Fruit fly (Drosophila melanogaster) whole organism, wandering third instar larva: ENCODE results near the gene CG6356.

Source experiments
- Abd-B ChIP-seq: fragments of >200 bp; optimal IDR thresholded peaks from 2 replicates; lab custom pipeline; 2017; ENCODE audit warnings: missing biosample characterization, missing genetic modification characterization
- CG32264 ChIP-seq: fragments of 200-800 bp; sonication (Bioruptor generic); optimal IDR thresholded peaks from 2 replicates; lab custom pipeline; 2016; ENCODE audit warnings: missing biosample characterization, missing genetic modification characterization
- CG9705 ChIP-seq: fragments of 200-800 bp; sonication (Bioruptor generic); optimal IDR thresholded peaks from 2 replicates; lab custom pipeline; 2018; ENCODE audit warnings: missing biosample characterization, mild to moderate bottlenecking, missing genetic modification characterization
- CrebA ChIP-seq: fragments of 200-800 bp; sonication (Bioruptor generic); optimal IDR thresholded peaks from 2 replicates; lab custom pipeline; 2016; ENCODE audit warnings: missing biosample characterization, mild to moderate bottlenecking, missing genetic modification characterization, borderline replicate concordance
- Dfd ChIP-seq: fragments of >200 bp; optimal IDR thresholded peaks from 2 replicates; lab custom pipeline; 2017; ENCODE audit warnings: missing biosample characterization, missing genetic modification characterization
- Dif ChIP-seq: fragments of 200-275, 200-300 bp; sonication (Bioruptor generic); optimal IDR thresholded peaks from 2 replicates; lab custom pipeline; 2018; ENCODE audit warnings: missing biosample characterization, missing genetic modification characterization; ENCODE audit not compliant: partially characterized antibody
- GATAd ChIP-seq: sonication (Bioruptor generic); optimal IDR thresholded peaks from 2 replicates; lab custom pipeline; 2016; ENCODE audit warnings: missing biosample characterization, missing genetic modification characterization
- HLH106 ChIP-seq: fragments of 200-800 bp; optimal IDR thresholded peaks from 3 replicates; lab custom pipeline; 2019; ENCODE audit warnings: missing biosample characterization, mild to moderate bottlenecking, missing genetic modification characterization, moderate library complexity
- Hnf4 ChIP-seq: fragments of 200-800 bp; sonication (Bioruptor generic); optimal IDR thresholded peaks from 2 replicates; lab custom pipeline; 2016; ENCODE audit warnings: missing biosample characterization, mild to moderate bottlenecking, missing genetic modification characterization
- Hr78 ChIP-seq: fragments of >200 bp; optimal IDR thresholded peaks from 2 replicates; lab custom pipeline; 2017; ENCODE audit warnings: missing biosample characterization, missing genetic modification characterization
- Hr83 ChIP-seq: fragments of 200-300 bp; sonication (Bioruptor generic); optimal IDR thresholded peaks from 2 replicates; lab custom pipeline; 2016; ENCODE audit warnings: missing biosample characterization, mild to moderate bottlenecking, missing genetic modification characterization, moderate library complexity; ENCODE audit not compliant: poor library complexity, severe bottlenecking
- Jra ChIP-seq: sonication (Bioruptor generic); optimal IDR thresholded peaks from 2 replicates; lab custom pipeline; 2016; ENCODE audit warnings: missing biosample characterization, missing genetic modification characterization
- Mio ChIP-seq: sonication (Bioruptor generic); optimal IDR thresholded peaks from 2 replicates; lab custom pipeline; 2016; ENCODE audit warnings: missing biosample characterization, missing genetic modification characterization
- Myc ChIP-seq: fragments of >200 bp; optimal IDR thresholded peaks from 2 replicates; lab custom pipeline; 2017
- N ChIP-seq: fragments of >200 bp; optimal IDR thresholded peaks from 2 replicates; lab custom pipeline; 2018; ENCODE audit warnings: missing biosample characterization, missing external identifiers, missing genetic modification characterization
- OdsH ChIP-seq: fragments of 200-800 bp; sonication (Bioruptor generic); optimal IDR thresholded peaks from 2 replicates; lab custom pipeline; 2016; ENCODE audit warnings: missing biosample characterization, mild to moderate bottlenecking, missing genetic modification characterization
- Rel ChIP-seq, 2 experiments: fragments of 200-800 bp; sonication (Bioruptor generic) in 1 of 2; optimal IDR thresholded peaks; 2 replicates in 1 of 2; 3 replicates in 1 of 2; lab custom pipeline; 2016 to 2019; ENCODE audit warnings: mild to moderate bottlenecking in 2 of 2, missing biosample characterization in 2 of 2, missing genetic modification characterization in 2 of 2, moderate library complexity in 1 of 2
- Sp1 ChIP-seq: fragments of 200-800 bp; sonication (Bioruptor generic); optimal IDR thresholded peaks from 3 replicates; lab custom pipeline; 2019; ENCODE audit warnings: missing biosample characterization, mild to moderate bottlenecking, missing genetic modification characterization, moderate library complexity
- Vsx2 ChIP-seq: fragments of 200-300, 225-300 bp; sonication (Bioruptor generic); optimal IDR thresholded peaks from 2 replicates; lab custom pipeline; 2018; ENCODE audit warnings: missing biosample characterization, missing genetic modification characterization; ENCODE audit not compliant: partially characterized antibody
- br ChIP-seq: fragments of 200-800 bp; sonication (Bioruptor generic); optimal IDR thresholded peaks from 2 replicates; lab custom pipeline; 2016; ENCODE audit warnings: missing biosample characterization, missing genetic modification characterization
- brk ChIP-seq: fragments of 200-800 bp; sonication (Bioruptor generic); optimal IDR thresholded peaks from 2 replicates; lab custom pipeline; 2016; ENCODE audit warnings: missing biosample characterization, mild to moderate bottlenecking, missing genetic modification characterization
- dl ChIP-seq, 2 experiments: fragments of 175-275, 200-275 bp in 1 of 2; fragments of 200-275 bp in 1 of 2; sonication (Bioruptor generic); optimal IDR thresholded peaks; lab custom pipeline; 2018; ENCODE audit warnings: mild to moderate bottlenecking in 2 of 2, missing biosample characterization in 2 of 2, missing genetic modification characterization in 2 of 2, moderate library complexity in 2 of 2; ENCODE audit not compliant: partially characterized antibody in 2 of 2, insufficient read depth in 1 of 2
- dmrt93B ChIP-seq: fragments of 200-800 bp; sonication (Bioruptor generic); optimal IDR thresholded peaks from 2 replicates; lab custom pipeline; 2018; ENCODE audit warnings: missing biosample characterization, mild to moderate bottlenecking, missing genetic modification characterization
- dsf ChIP-seq: sonication (Bioruptor generic); optimal IDR thresholded peaks from 2 replicates; lab custom pipeline; 2016; ENCODE audit warnings: missing biosample characterization, missing genetic modification characterization, borderline replicate concordance
- ey ChIP-seq: fragments of 200-800 bp; sonication (Bioruptor generic); optimal IDR thresholded peaks from 2 replicates; lab custom pipeline; 2016; ENCODE audit warnings: missing biosample characterization, missing genetic modification characterization
- foxo ChIP-seq, 2 experiments: fragments of 200-800 bp; sonication (Bioruptor generic); optimal IDR thresholded peaks; 2 replicates in 1 of 2; 3 replicates in 1 of 2; lab custom pipeline; 2016 to 2017; ENCODE audit warnings: missing biosample characterization in 2 of 2, missing genetic modification characterization in 2 of 2
- fru ChIP-seq: fragments of 200-800 bp; sonication (Bioruptor generic); optimal IDR thresholded peaks from 3 replicates; lab custom pipeline; 2016; ENCODE audit warnings: missing biosample characterization, mild to moderate bottlenecking, missing genetic modification characterization
- h ChIP-seq: fragments of 200-800 bp; sonication (Bioruptor generic); optimal IDR thresholded peaks from 3 replicates; lab custom pipeline; 2016; ENCODE audit warnings: missing biosample characterization, mild to moderate bottlenecking, missing genetic modification characterization
- jim ChIP-seq: fragments of 175-275, 200-325 bp; sonication (Bioruptor generic); optimal IDR thresholded peaks from 2 replicates; lab custom pipeline; 2016; ENCODE audit warnings: missing biosample characterization, mild to moderate bottlenecking, missing genetic modification characterization
- lola ChIP-seq: fragments of >200 bp; optimal IDR thresholded peaks from 2 replicates; lab custom pipeline; 2017; ENCODE audit warnings: missing biosample characterization, missing genetic modification characterization
- pan ChIP-seq: fragments of >200 bp; optimal IDR thresholded peaks from 2 replicates; lab custom pipeline; 2017
- psq ChIP-seq: fragments of 200-800 bp; sonication (Bioruptor generic); optimal IDR thresholded peaks from 3 replicates; lab custom pipeline; 2017; ENCODE audit warnings: missing biosample characterization, mild to moderate bottlenecking, missing genetic modification characterization, moderate library complexity
- rgr ChIP-seq: fragments of 200-800 bp; sonication (Bioruptor generic); optimal IDR thresholded peaks from 3 replicates; lab custom pipeline; 2016; ENCODE audit warnings: missing biosample characterization, mild to moderate bottlenecking, missing genetic modification characterization
- sage ChIP-seq: fragments of 200-800 bp; sonication (Bioruptor generic); optimal IDR thresholded peaks from 2 replicates; lab custom pipeline; 2016; ENCODE audit warnings: missing biosample characterization, mild to moderate bottlenecking, missing genetic modification characterization
- sv ChIP-seq: fragments of 200-800 bp; sonication (Bioruptor generic); optimal IDR thresholded peaks from 3 replicates; lab custom pipeline; 2016; ENCODE audit warnings: missing biosample characterization, missing genetic modification characterization
- tai ChIP-seq: sonication (Bioruptor generic); optimal IDR thresholded peaks from 2 replicates; lab custom pipeline; 2016; ENCODE audit warnings: missing biosample characterization, missing genetic modification characterization
- usp ChIP-seq: fragments of >200 bp; optimal IDR thresholded peaks from 2 replicates; lab custom pipeline; 2017; ENCODE audit warnings: missing biosample characterization, missing genetic modification characterization
- woc ChIP-seq: sonication (Bioruptor generic); optimal IDR thresholded peaks from 2 replicates; lab custom pipeline; 2016; ENCODE audit warnings: missing biosample characterization, mild to moderate bottlenecking, missing genetic modification characterization

The CG6356 gene

dm6 chr3R:24297444-24298146, 13.8 kb downstream of the CG6356 start:
- TF ChIP-seq br (GFP tag; lab: Kevin White, UChicago) (no peak), Mio (GFP tag; lab: Kevin White, UChicago) (no peak), dsf (GFP tag; lab: Kevin White, UChicago) (no peak), sage (GFP tag; lab: Kevin White, UChicago) (no peak), Dfd (GFP tag; lab: Kevin White, UChicago) (no peak), tai (GFP tag; lab: Kevin White, UChicago) (no peak), Hr83 (GFP tag; lab: Kevin White, UChicago) (no peak), dmrt93B (GFP tag; lab: Kevin White, UChicago) (no peak), Vsx2 (GFP tag; lab: Kevin White, UChicago) (no peak), N (GFP tag; lab: Kevin White, UChicago) (no peak), HLH106 (tag; lab: Kevin White, UChicago) (no peak), Abd-B (GFP tag; lab: Kevin White, UChicago) (no peak), woc (GFP tag; lab: Kevin White, UChicago) (no peak), CrebA (no peak), h (GFP tag; lab: Kevin White, UChicago) (no peak), ey (GFP tag; lab: Kevin White, UChicago) (no peak), GATAd (GFP tag; lab: Kevin White, UChicago) (no peak), Sp1 (GFP tag; lab: Kevin White, UChicago) (no peak), dl (GFP tag; optimal IDR thresholded peaks at IDR 0.05; lab: Kevin White, UChicago; ENCODE audit: insufficient read depth in 1 of 2, partially characterized antibody in 2 of 2) (no peak), Jra (no peak)
- TF ChIP-seq, all 38 proteins: peak for 0

dm6 chr3R:24298534-24298936, 14.8 kb downstream of the CG6356 start:
- TF ChIP-seq Rel (GFP tag; optimal IDR thresholded peaks at IDR 0.05; lab: Kevin White, UChicago) (no peak), Rel (tag; optimal IDR thresholded peaks at IDR 0.05; lab: Kevin White, UChicago) (no peak), lola (no peak), Vsx2 (GFP tag; lab: Kevin White, UChicago) (no peak), CG32264 (GFP tag; lab: Kevin White, UChicago) (peak; percentile 9), usp (GFP tag; lab: Kevin White, UChicago) (no peak), GATAd (GFP tag; lab: Kevin White, UChicago) (peak; percentile 14), CrebA (no peak), Hnf4 (GFP tag; lab: Kevin White, UChicago) (peak; percentile 68), ey (GFP tag; lab: Kevin White, UChicago) (peak; percentile 25), h (GFP tag; lab: Kevin White, UChicago) (peak; percentile 64), Dfd (GFP tag; lab: Kevin White, UChicago) (no peak), jim (GFP tag; lab: Kevin White, UChicago) (peak; percentile 56), br (GFP tag; lab: Kevin White, UChicago) (peak; percentile 47), foxo (GFP tag; optimal IDR thresholded peaks at IDR 0.05; lab: Kevin White, UChicago) (peak in 1 of 2 experiments; percentile 61), Abd-B (GFP tag; lab: Kevin White, UChicago) (no peak), dl (GFP tag; optimal IDR thresholded peaks at IDR 0.05; lab: Kevin White, UChicago; ENCODE audit: insufficient read depth in 1 of 2, partially characterized antibody in 2 of 2) (no peak), Hr83 (GFP tag; lab: Kevin White, UChicago) (peak; percentile 99), woc (GFP tag; lab: Kevin White, UChicago) (no peak), sage (GFP tag; lab: Kevin White, UChicago) (no peak), HLH106 (tag; lab: Kevin White, UChicago) (peak; percentile 39), tai (GFP tag; lab: Kevin White, UChicago) (peak; percentile 80), N (GFP tag; lab: Kevin White, UChicago) (no peak), brk (peak; percentile 30), Myc (lab: Kevin White, UChicago) (no peak), Jra (peak; percentile 76), psq (GFP tag; lab: Kevin White, UChicago) (peak; percentile 22), dmrt93B (GFP tag; lab: Kevin White, UChicago) (peak; percentile 36), Mio (GFP tag; lab: Kevin White, UChicago) (no peak), rgr (GFP tag; lab: Kevin White, UChicago) (peak; percentile 66), Dif (GFP tag; lab: Kevin White, UChicago) (no peak), pan (lab: Kevin White, UChicago) (no peak), OdsH (peak; percentile 35), CG9705 (no peak), sv (GFP tag; lab: Kevin White, UChicago) (no peak), Hr78 (GFP tag; lab: Kevin White, UChicago) (no peak), Sp1 (GFP tag; lab: Kevin White, UChicago) (peak; percentile 24), fru (peak; percentile 44), dsf (GFP tag; lab: Kevin White, UChicago) (peak; percentile 56)
- TF ChIP-seq, all 38 proteins: peak for 20
